Fruit fly (Drosophila melanogaster): ENCODE results near the gene Marf.

Marf gene

dm6 chrX:6356748-6357397 is 8.9 kb upstream of the Marf start (continued):
- 0 out of 2 replicates have a peak, but pooled peaks have one; percentile 21 for TF ChIP-seq slbo (GFP tag; IDR thresholded peaks at IDR 0.05)
- TF ChIP-seq pho (GFP tag; optimal IDR thresholded peaks at IDR 0.05) = no peak
- TF ChIP-seq Hmr (GFP tag; optimal IDR thresholded peaks at IDR 0.05) = peak; percentile 31
- TF ChIP-seq CG2678 (tag; optimal IDR thresholded peaks at IDR 0.05) = peak; percentile 44
- peak; percentile 67 for TF ChIP-seq row (GFP tag; IDR thresholded peaks at IDR 0.05)
- no peak for TF ChIP-seq CG14860 (GFP tag; IDR thresholded peaks at IDR 0.05; ENCODE audit: partially characterized antibody)
- TF ChIP-seq crol (GFP tag; IDR thresholded peaks at IDR 0.05) = peak; percentile 95
- TF ChIP-seq lab (GFP tag; optimal IDR thresholded peaks at IDR 0.05) = peak; percentile 22
- no peak for TF ChIP-seq CG2120 (GFP tag; optimal IDR thresholded peaks at IDR 0.05)
- TF ChIP-seq CG17802 (tag; optimal IDR thresholded peaks at IDR 0.05) = no peak
- peak; percentile 54 for TF ChIP-seq cg (GFP tag; optimal IDR thresholded peaks at IDR 0.05)
- no peak for TF ChIP-seq CG42726 (GFP tag; IDR thresholded peaks at IDR 0.05; ENCODE audit: partially characterized antibody)
- no peak for TF ChIP-seq Dad (GFP tag; optimal IDR thresholded peaks at IDR 0.05)
- TF ChIP-seq CG6854 (GFP tag; optimal IDR thresholded peaks at IDR 0.05) = peak; percentile 5
- no peak for TF ChIP-seq Scr (GFP tag; IDR thresholded peaks at IDR 0.05; ENCODE audit: partially characterized antibody)
- 0 out of 2 replicates have a peak, but pooled peaks have one; percentile 9 for TF ChIP-seq CG13287 (GFP tag; IDR thresholded peaks at IDR 0.05; ENCODE audit: partially characterized antibody)
- TF ChIP-seq CG7839 (tag; optimal IDR thresholded peaks at IDR 0.05) = peak; percentile 38
- no peak for TF ChIP-seq Dip2 (GFP tag; IDR thresholded peaks at IDR 0.05)
- no peak for TF ChIP-seq gsb (GFP tag; IDR thresholded peaks at IDR 0.05)
- peak; percentile 17 for TF ChIP-seq CG7556 (GFP tag; optimal IDR thresholded peaks at IDR 0.05)
- peak; percentile 67 for TF ChIP-seq sd (tag; optimal IDR thresholded peaks at IDR 0.05)
- no peak for TF ChIP-seq CG11560 (tag; IDR thresholded peaks at IDR 0.05)
- no peak for TF ChIP-seq bcd (GFP tag; optimal IDR thresholded peaks at IDR 0.05)
- TF ChIP-seq pb (GFP tag; optimal IDR thresholded peaks at IDR 0.05) = no peak
- TF ChIP-seq vnd (GFP tag; IDR thresholded peaks at IDR 0.05; ENCODE audit: partially characterized antibody) = peak; percentile 48; the same call in 2 of the 3 replicates
- 0 out of 3 replicates have a peak, but pooled peaks have one; percentile 15 for TF ChIP-seq Dbx (GFP tag; IDR thresholded peaks at IDR 0.05)
- no peak for TF ChIP-seq pros (GFP tag; optimal IDR thresholded peaks at IDR 0.05)
- TF ChIP-seq exex (tag; optimal IDR thresholded peaks at IDR 0.05) = peak; percentile 94
- peak; percentile 89 for TF ChIP-seq CG34376 (GFP tag; optimal IDR thresholded peaks at IDR 0.05)
- TF ChIP-seq CG15269 (tag; optimal IDR thresholded peaks at IDR 0.05) = peak; percentile 44
- no peak for TF ChIP-seq br (optimal IDR thresholded peaks at IDR 0.05)
- no peak for TF ChIP-seq bab2 (GFP tag; optimal IDR thresholded peaks at IDR 0.05)
- TF ChIP-seq Oaz (GFP tag; IDR thresholded peaks at IDR 0.05) = no peak
- no peak for TF ChIP-seq unpg (GFP tag; optimal IDR thresholded peaks at IDR 0.05)
- TF ChIP-seq CG17829 (tag; optimal IDR thresholded peaks at IDR 0.05) = no peak
- 0 out of 3 replicates have a peak, but pooled peaks have one; percentile 18 for TF ChIP-seq ase (GFP tag; IDR thresholded peaks at IDR 0.05)
- TF ChIP-seq Hey (tag; optimal IDR thresholded peaks at IDR 0.05) = peak; percentile 75
- TF ChIP-seq CG10274 (GFP tag; optimal IDR thresholded peaks at IDR 0.05) = peak; percentile 2
- TF ChIP-seq CG15073 (GFP tag; optimal IDR thresholded peaks at IDR 0.05) = no peak
- peak; percentile 42; the same call in 1 of the 2 replicates for TF ChIP-seq CG32772 (GFP tag; IDR thresholded peaks at IDR 0.05)
- TF ChIP-seq Adf1 (GFP tag; IDR thresholded peaks at IDR 0.05) = peak; percentile 31; the same call in 1 of the 2 replicates
- TF ChIP-seq pzg (GFP tag; optimal IDR thresholded peaks at IDR 0.05) = no peak
- no peak for TF ChIP-seq CHES-1-like (GFP tag; optimal IDR thresholded peaks at IDR 0.05)
- TF ChIP-seq CG6765 (GFP tag; optimal IDR thresholded peaks at IDR 0.05) = no peak
- no peak for TF ChIP-seq Abd-B (GFP tag; optimal IDR thresholded peaks at IDR 0.05)
- TF ChIP-seq CG33213 (GFP tag; optimal IDR thresholded peaks at IDR 0.05) = no peak
- no peak for TF ChIP-seq jumu (GFP tag; optimal IDR thresholded peaks at IDR 0.05)
- TF ChIP-seq CoRest (tag; optimal IDR thresholded peaks at IDR 0.05) = peak; percentile 28
- no peak for TF ChIP-seq CG11398 (GFP tag; optimal IDR thresholded peaks at IDR 0.05)

Measured in whole organism, embryonic.